Fruit fly (Drosophila melanogaster) whole organism, embryonic: ENCODE measurements around the gene ATPsynepsilonL.

Experiments
- Adf1 ChIP-seq: fragments of 200-800 bp; sonication (Bioruptor generic); IDR thresholded peaks from 2 replicates; pipeline ENCODE4 v1.3.6; 2022; ENCODE audit warnings: missing biosample characterization, missing genetic modification characterization
- B-H1 ChIP-seq: fragments of 200-800 bp; sonication (Bioruptor generic); IDR thresholded peaks from 3 replicates; pipeline ENCODE4 v1.3.6; 2022; ENCODE audit warnings: missing biosample characterization, missing genetic modification characterization
- Bgb ChIP-seq: fragments of 200-800 bp; sonication (Bioruptor generic); IDR thresholded peaks from 2 replicates; pipeline ENCODE4 v1.3.6; 2022; ENCODE audit warnings: missing biosample characterization, missing genetic modification characterization; ENCODE audit not compliant: partially characterized antibody
- Bteb2 ChIP-seq: fragments of 200-800 bp; sonication (Bioruptor generic); optimal IDR thresholded peaks from 2 replicates; lab custom pipeline; 2016; ENCODE audit warnings: missing biosample characterization, missing genetic modification characterization
- CG10267 ChIP-seq: fragments of 200-800 bp; sonication (Bioruptor generic); optimal IDR thresholded peaks from 2 replicates; lab custom pipeline; 2018; ENCODE audit warnings: missing biosample characterization, mild to moderate bottlenecking, missing genetic modification characterization, moderate library complexity
- CG11696 ChIP-seq: fragments of 200-800 bp; sonication (Bioruptor generic); IDR thresholded peaks from 2 replicates; pipeline ENCODE4 v1.3.6; 2022; ENCODE audit warnings: missing biosample characterization, missing genetic modification characterization
- CG11723 ChIP-seq: fragments of 200-800 bp; sonication (Bioruptor generic); optimal IDR thresholded peaks from 2 replicates; lab custom pipeline; 2017; ENCODE audit warnings: missing biosample characterization, mild to moderate bottlenecking, missing genetic modification characterization
- CG12299 ChIP-seq: fragments of 200-800 bp; sonication (Bioruptor generic); optimal IDR thresholded peaks from 2 replicates; lab custom pipeline; 2018; ENCODE audit warnings: missing biosample characterization, mild to moderate bottlenecking, missing genetic modification characterization
- CG12391 ChIP-seq: fragments of 200-800 bp; sonication (Bioruptor generic); optimal IDR thresholded peaks from 3 replicates; lab custom pipeline; 2018; ENCODE audit warnings: missing biosample characterization, mild to moderate bottlenecking, missing genetic modification characterization, moderate library complexity
- CG13287 ChIP-seq: fragments of 200-800 bp; sonication (Bioruptor generic); IDR thresholded peaks from 2 replicates; pipeline ENCODE4 v1.3.6; 2022; ENCODE audit warnings: missing biosample characterization, missing genetic modification characterization; ENCODE audit not compliant: partially characterized antibody
- CG13624 ChIP-seq: fragments of 200-800 bp; sonication (Bioruptor generic); optimal IDR thresholded peaks from 2 replicates; lab custom pipeline; 2016; ENCODE audit warnings: missing biosample characterization, missing genetic modification characterization
- CG15073 ChIP-seq: fragments of 200-800 bp; sonication (Bioruptor generic); optimal IDR thresholded peaks from 2 replicates; lab custom pipeline; 2016; ENCODE audit warnings: missing biosample characterization, missing genetic modification characterization
- CG1832 ChIP-seq: fragments of 200-800 bp; sonication (Bioruptor generic); optimal IDR thresholded peaks from 2 replicates; lab custom pipeline; 2017; ENCODE audit warnings: missing biosample characterization, mild to moderate bottlenecking, missing genetic modification characterization, inconsistent platforms
- CG18764 ChIP-seq: fragments of 200-800 bp; sonication (Bioruptor generic); optimal IDR thresholded peaks from 3 replicates; lab custom pipeline; 2016; ENCODE audit warnings: missing biosample characterization, missing genetic modification characterization
- CG2889 ChIP-seq: fragments of 200-800 bp; sonication (Bioruptor generic); IDR thresholded peaks from 3 replicates; pipeline ENCODE4 v1.3.6; 2022; ENCODE audit warnings: missing biosample characterization, missing genetic modification characterization
- CG3163 ChIP-seq: fragments of 200-800 bp; sonication (Bioruptor generic); optimal IDR thresholded peaks from 3 replicates; lab custom pipeline; 2016; ENCODE audit warnings: missing biosample characterization, missing genetic modification characterization
- CG34422 ChIP-seq: fragments of 200-800 bp; sonication (Bioruptor generic); IDR thresholded peaks from 3 replicates; pipeline ENCODE4 v1.3.6; 2022; ENCODE audit warnings: missing biosample characterization, missing genetic modification characterization
- CG3726 ChIP-seq: fragments of 200-800 bp; sonication (Bioruptor generic); IDR thresholded peaks from 3 replicates; pipeline ENCODE4, ENCODE4 v1.3.6; 2022; ENCODE audit warnings: missing biosample characterization, missing genetic modification characterization
- CG5953 ChIP-seq: fragments of 200-800 bp; sonication (Bioruptor generic); IDR thresholded peaks from 2 replicates; pipeline ENCODE4 v1.3.6; 2022; ENCODE audit warnings: missing biosample characterization, missing genetic modification characterization
- CG7987 ChIP-seq: fragments of 200-800 bp; sonication (Bioruptor generic); optimal IDR thresholded peaks from 2 replicates; lab custom pipeline; 2018; ENCODE audit warnings: missing biosample characterization, mild to moderate bottlenecking, missing genetic modification characterization, moderate library complexity
- CHES-1-like ChIP-seq: fragments of 200-800 bp; sonication (Bioruptor generic); optimal IDR thresholded peaks from 2 replicates; lab custom pipeline; 2016; ENCODE audit warnings: missing biosample characterization, missing genetic modification characterization
- CkIIα-i1 ChIP-seq: fragments of 200-800 bp; sonication (Bioruptor generic); IDR thresholded peaks from 2 replicates; pipeline ENCODE4 v1.3.6; 2022; ENCODE audit warnings: missing biosample characterization, missing genetic modification characterization
- Dip2 ChIP-seq: fragments of 200-800 bp; sonication (Bioruptor generic); IDR thresholded peaks from 2 replicates; pipeline ENCODE4 v1.3.6; 2022; ENCODE audit warnings: missing biosample characterization, missing genetic modification characterization
- Dp ChIP-seq: fragments of 200-800 bp; sonication (Bioruptor generic); optimal IDR thresholded peaks from 2 replicates; lab custom pipeline; 2018; ENCODE audit warnings: missing biosample characterization, mild to moderate bottlenecking, missing genetic modification characterization, moderate library complexity
- Fer1 ChIP-seq: fragments of 200-800 bp; sonication (Bioruptor generic); optimal IDR thresholded peaks from 2 replicates; lab custom pipeline; 2017; ENCODE audit warnings: missing biosample characterization, mild to moderate bottlenecking, missing genetic modification characterization
- H15 ChIP-seq: fragments of 200-800 bp; sonication (Bioruptor generic); IDR thresholded peaks from 3 replicates; pipeline ENCODE4 v1.3.6; 2022; ENCODE audit warnings: missing biosample characterization, missing genetic modification characterization
- HLH3B ChIP-seq: fragments of 200-800 bp; sonication (Bioruptor generic); IDR thresholded peaks from 2 replicates; pipeline ENCODE4 v1.3.6; 2022; ENCODE audit warnings: missing biosample characterization, missing genetic modification characterization
- Hr51 ChIP-seq, 2 experiments: fragments of 200-800 bp; sonication (Bioruptor generic); optimal IDR thresholded peaks; 2 replicates in 1 of 2; 3 replicates in 1 of 2; lab custom pipeline; 2016 to 2018; ENCODE audit warnings: missing biosample characterization in 2 of 2, missing genetic modification characterization in 2 of 2, mild to moderate bottlenecking in 1 of 2, moderate library complexity in 1 of 2
- Lim3 ChIP-seq: fragments of 200-800 bp; sonication (Bioruptor generic); IDR thresholded peaks from 2 replicates; pipeline ENCODE4 v1.3.6; 2022; ENCODE audit warnings: missing biosample characterization, missing genetic modification characterization
- Oli ChIP-seq: fragments of 200-800 bp; sonication (Bioruptor generic); optimal IDR thresholded peaks from 2 replicates; lab custom pipeline; 2018; ENCODE audit warnings: missing biosample characterization, mild to moderate bottlenecking, missing genetic modification characterization, moderate library complexity
- Rfx ChIP-seq: fragments of 200-800 bp; sonication (Bioruptor generic); IDR thresholded peaks from 2 replicates; pipeline ENCODE4 v1.3.6; 2022; ENCODE audit warnings: missing biosample characterization, missing genetic modification characterization
- Sry-δ ChIP-seq: fragments of 200-800 bp; sonication (Bioruptor generic); optimal IDR thresholded peaks from 2 replicates; lab custom pipeline; 2016; ENCODE audit warnings: missing biosample characterization, missing genetic modification characterization
- aop ChIP-seq: fragments of 200-800 bp; sonication (Bioruptor generic); IDR thresholded peaks from 2 replicates; pipeline ENCODE4 v1.3.6; 2022; ENCODE audit warnings: missing biosample characterization, missing genetic modification characterization
- ara ChIP-seq: fragments of 200-800 bp; sonication (Bioruptor generic); IDR thresholded peaks from 2 replicates; pipeline ENCODE4 v1.3.6; 2022; ENCODE audit warnings: missing biosample characterization, missing genetic modification characterization
- ase ChIP-seq: fragments of 200-800 bp; sonication (Bioruptor generic); IDR thresholded peaks from 3 replicates; pipeline ENCODE4 v1.3.6; 2022; ENCODE audit warnings: missing biosample characterization, missing genetic modification characterization
- bbx ChIP-seq: fragments of 200-800 bp; sonication (Bioruptor generic); IDR thresholded peaks from 2 replicates; pipeline ENCODE4 v1.3.6; 2022; ENCODE audit warnings: missing biosample characterization, missing genetic modification characterization; ENCODE audit not compliant: partially characterized antibody
- cas ChIP-seq: fragments of 200-800 bp; sonication (Bioruptor generic); IDR thresholded peaks from 2 replicates; pipeline ENCODE4 v1.3.6; 2022; ENCODE audit warnings: missing biosample characterization, missing genetic modification characterization
- cg ChIP-seq: fragments of 200-800 bp; sonication (Bioruptor generic); optimal IDR thresholded peaks from 3 replicates; lab custom pipeline; 2019; ENCODE audit warnings: missing biosample characterization, mild to moderate bottlenecking, missing genetic modification characterization, moderate library complexity
- chinmo ChIP-seq: fragments of 200-800 bp; sonication (Bioruptor generic); IDR thresholded peaks from 4 replicates; pipeline ENCODE4 v1.3.6; 2022; ENCODE audit warnings: missing biosample characterization, missing genetic modification characterization; ENCODE audit not compliant: partially characterized antibody
- crc ChIP-seq: fragments of 200-800 bp; sonication (Bioruptor generic); optimal IDR thresholded peaks from 2 replicates; lab custom pipeline; 2016; ENCODE audit warnings: missing biosample characterization, missing genetic modification characterization
- gcm ChIP-seq: fragments of 200-800 bp; sonication (Bioruptor generic); optimal IDR thresholded peaks from 2 replicates; lab custom pipeline; 2019; ENCODE audit warnings: missing biosample characterization, mild to moderate bottlenecking, missing genetic modification characterization, moderate library complexity
- gfzf ChIP-seq: fragments of 200-800 bp; sonication (Bioruptor generic); optimal IDR thresholded peaks from 2 replicates; lab custom pipeline; 2016; ENCODE audit warnings: missing biosample characterization, mild to moderate bottlenecking, missing genetic modification characterization, moderate library complexity
- gsb-n ChIP-seq: fragments of 200-800 bp; sonication (Bioruptor generic); optimal IDR thresholded peaks from 3 replicates; lab custom pipeline; 2018; ENCODE audit warnings: missing biosample characterization, mild to moderate bottlenecking, missing genetic modification characterization
- hkb ChIP-seq, 2 experiments: fragments of 200-800 bp in 1 of 2; fragments of >200 bp in 1 of 2; sonication (Bioruptor generic) in 1 of 2; IDR thresholded peaks in 1 of 2; optimal IDR thresholded peaks in 1 of 2; 2 replicates each; pipeline versions ENCODE4 v1.3.6 to Lab custom; 2017 to 2022; ENCODE audit warnings: missing biosample characterization in 1 of 2, missing genetic modification characterization in 1 of 2
- jumu ChIP-seq: fragments of 200-800 bp; sonication (Bioruptor generic); optimal IDR thresholded peaks from 3 replicates; lab custom pipeline; 2016; ENCODE audit warnings: missing biosample characterization, missing genetic modification characterization
- knrl ChIP-seq: fragments of 200-800 bp; sonication (Bioruptor generic); IDR thresholded peaks from 3 replicates; pipeline ENCODE4 v1.3.6; 2022; ENCODE audit warnings: missing biosample characterization, missing genetic modification characterization; ENCODE audit not compliant: partially characterized antibody
- nerfin-1 ChIP-seq: fragments of 200-800 bp; sonication (Bioruptor generic); optimal IDR thresholded peaks from 3 replicates; lab custom pipeline; 2019; ENCODE audit warnings: missing biosample characterization, mild to moderate bottlenecking, missing genetic modification characterization, moderate library complexity
- nmo ChIP-seq: fragments of 200-800 bp; sonication (Bioruptor generic); optimal IDR thresholded peaks from 2 replicates; lab custom pipeline; 2018; ENCODE audit warnings: missing biosample characterization, mild to moderate bottlenecking, missing genetic modification characterization, moderate library complexity
- sr ChIP-seq: fragments of 200-800 bp; sonication (Bioruptor generic); IDR thresholded peaks from 3 replicates; pipeline ENCODE4 v1.3.6; 2022; ENCODE audit warnings: missing biosample characterization, missing genetic modification characterization
- sug ChIP-seq: fragments of 200-800 bp; optimal IDR thresholded peaks from 2 replicates; lab custom pipeline; 2019; ENCODE audit warnings: missing biosample characterization, mild to moderate bottlenecking, missing genetic modification characterization, moderate library complexity
- wor ChIP-seq: fragments of 200-800 bp; sonication (Bioruptor generic); IDR thresholded peaks from 2 replicates; pipeline ENCODE4 v1.3.6; 2022; ENCODE audit warnings: missing biosample characterization, missing genetic modification characterization

Gene ATPsynepsilonL

dm6 chr3R:10134341-10134668 lies 12.7 kb downstream of the ATPsynepsilonL start (continued):
- TF ChIP-seq chinmo (GFP tag; lab: Robert Waterston, UW) (0 out of 4 replicates have a peak, but pooled peaks have one; percentile 58), Rfx (peak; percentile 73), nmo (no peak), CG10267 (tag; lab: Kevin White, UChicago) (peak; percentile 94), CG18764 (GFP tag; lab: Kevin White, UChicago) (no peak), CG11696 (GFP tag; lab: Robert Waterston, UW) (no peak), CG3163 (GFP tag; lab: Kevin White, UChicago) (peak; percentile 52), Bteb2 (GFP tag; lab: Kevin White, UChicago) (peak; percentile 32), nerfin-1 (no peak), CG13287 (GFP tag; lab: Robert Waterston, UW) (peak; percentile 61), ase (no peak), CG34422 (GFP tag; lab: Robert Waterston, UW) (no peak; the same call in 2 of the 3 replicates), sug (tag; lab: Kevin White, UChicago) (peak; percentile 47), CG5953 (GFP tag; lab: Robert Waterston, UW) (no peak), B-H1 (no peak), CkIIα-i1 (GFP tag; lab: Robert Waterston, UW) (no peak), wor (GFP tag; lab: Robert Waterston, UW) (no peak), Oli (tag; lab: Kevin White, UChicago) (no peak), CG1832 (no peak), CG15073 (GFP tag; lab: Kevin White, UChicago) (no peak), hkb (optimal IDR thresholded peaks at IDR 0.05; lab: Kevin White, UChicago) (no peak), hkb (GFP tag; IDR thresholded peaks at IDR 0.05; lab: Robert Waterston, UW) (peak; percentile 44; the same call in 1 of the 2 replicates), knrl (GFP tag; lab: Robert Waterston, UW) (no peak), CG11723 (GFP tag; lab: Kevin White, UChicago) (no peak), Fer1 (GFP tag; lab: Kevin White, UChicago) (peak; percentile 64), CG13624 (GFP tag; lab: Kevin White, UChicago) (peak; percentile 76), Sry-δ (GFP tag; lab: Kevin White, UChicago) (peak; percentile 46), aop (GFP tag; lab: Robert Waterston, UW) (no peak), crc (GFP tag; lab: Kevin White, UChicago) (peak; percentile 14), H15 (GFP tag; lab: Robert Waterston, UW) (no peak), Dp (GFP tag; lab: Kevin White, UChicago) (peak; percentile 93), Bgb (GFP tag; lab: Robert Waterston, UW) (peak; percentile 35; the same call in 1 of the 2 replicates), Dip2 (GFP tag; lab: Robert Waterston, UW) (no peak), ara (no peak), Hr51 (GFP tag; optimal IDR thresholded peaks at IDR 0.05; lab: Kevin White, UChicago) (peak in 1 of 2 experiments; percentile 34), CG12299 (tag; lab: Kevin White, UChicago) (peak; percentile 2), gfzf (GFP tag; lab: Kevin White, UChicago) (peak; percentile 11), CG7987 (GFP tag; lab: Kevin White, UChicago) (peak; percentile 57), CHES-1-like (GFP tag; lab: Kevin White, UChicago) (peak; percentile 65), gsb-n (tag; lab: Kevin White, UChicago) (no peak), CG3726 (GFP tag; lab: Robert Waterston, UW) (no peak), bbx (GFP tag; lab: Robert Waterston, UW) (peak; percentile 51; the same call in 1 of the 2 replicates), Adf1 (peak; percentile 22; the same call in 1 of the 2 replicates), gcm (GFP tag; lab: Kevin White, UChicago) (no peak), Lim3 (no peak), CG2889 (GFP tag; lab: Robert Waterston, UW) (no peak), cg (no peak), HLH3B (GFP tag; lab: Robert Waterston, UW) (no peak), sr (GFP tag; lab: Robert Waterston, UW) (no peak), CG12391 (no peak), cas (GFP tag; lab: Robert Waterston, UW) (no peak), jumu (GFP tag; lab: Kevin White, UChicago) (peak; percentile 44)
